Worm (Caenorhabditis elegans) whole organism, L2 larva: ENCODE measurements around the gene R07H5.11.

ENCODE experiments used
- ama-1 ChIP-seq: fragments of 150-350 bp; optimal IDR thresholded peaks from 2 replicates; lab custom pipeline; 2018; ENCODE audit warnings: inconsistent platforms
- blmp-1 ChIP-seq: sonication (generic microtip); optimal IDR thresholded peaks from 2 replicates; lab custom pipeline; 2017; ENCODE audit warnings: missing genetic modification characterization, mild to moderate bottlenecking, missing compliant biosample characterization, antibody characterized with exemption, moderate library complexity; ENCODE audit not compliant: insufficient read depth
- elt-3 ChIP-seq: sonication (generic microtip); optimal IDR thresholded peaks from 2 replicates; lab custom pipeline; 2017; ENCODE audit warnings: missing biosample characterization, missing genetic modification characterization
- gmeb-1 ChIP-seq: fragments of 150-350 bp; optimal IDR thresholded peaks from 2 replicates; lab custom pipeline; 2014; ENCODE audit warnings: missing biosample characterization, missing genetic modification characterization
- lin-13 ChIP-seq: fragments of 150-350 bp; optimal IDR thresholded peaks from 2 replicates; lab custom pipeline; 2014; ENCODE audit warnings: missing biosample characterization, missing genetic modification reagents, missing genetic modification characterization
- mbf-1 ChIP-seq: sonication (generic microtip); optimal IDR thresholded peaks from 2 replicates; lab custom pipeline; 2017; ENCODE audit warnings: missing biosample characterization, missing genetic modification characterization
- mdl-1 ChIP-seq, 2 experiments: fragments of 150-350 bp in 1 of 2; sonication (generic microtip) in 1 of 2; optimal IDR thresholded peaks; 2 replicates each; lab custom pipeline; 2017; ENCODE audit warnings: missing biosample characterization in 2 of 2, missing genetic modification characterization in 2 of 2
- nhr-11 ChIP-seq: fragments of 150-350 bp; optimal IDR thresholded peaks from 2 replicates; lab custom pipeline; 2014; ENCODE audit warnings: missing biosample characterization, missing genetic modification characterization
- nhr-25 ChIP-seq: fragments of 150-350 bp; sonication (generic microtip); optimal IDR thresholded peaks from 3 replicates; lab custom pipeline; 2014; ENCODE audit warnings: missing biosample characterization, missing genetic modification characterization
- nhr-6 ChIP-seq: fragments of 150-350 bp; optimal IDR thresholded peaks from 2 replicates; lab custom pipeline; 2014; ENCODE audit warnings: missing biosample characterization, missing genetic modification characterization
- unc-39 ChIP-seq: fragments of 150-350 bp; optimal IDR thresholded peaks from 2 replicates; lab custom pipeline; 2014; ENCODE audit warnings: missing biosample characterization, missing genetic modification characterization
- unc-55 ChIP-seq: fragments of 150-350 bp; sonication (generic microtip); optimal IDR thresholded peaks from 3 replicates; lab custom pipeline; 2014; ENCODE audit warnings: missing biosample characterization, missing genetic modification reagents, missing genetic modification characterization
- unc-62 ChIP-seq: fragments of 150-350 bp; optimal IDR thresholded peaks from 2 replicates; lab custom pipeline; 2014; ENCODE audit warnings: missing biosample characterization, missing genetic modification reagents, missing genetic modification characterization
- ztf-11 ChIP-seq: sonication (generic microtip); optimal IDR thresholded peaks from 2 replicates; lab custom pipeline; 2017; ENCODE audit warnings: missing biosample characterization, missing genetic modification characterization

ce11 chrIV:11176967-11177366, 25.6 kb upstream of the R07H5.11 start, which contains the start of gene rap-3:
- TF ChIP-seq ama-1 (no peak), blmp-1 (tag; lab: Kevin White, UChicago) (no peak), elt-3 (tag; lab: Kevin White, UChicago) (no peak), unc-39 (tag; lab: Kevin White, UChicago) (no peak), unc-62 (GFP tag; lab: Kevin White, UChicago) (no peak), unc-55 (no peak), nhr-6 (tag; lab: Kevin White, UChicago) (no peak), ztf-11 (tag; lab: Kevin White, UChicago) (no peak), mbf-1 (tag; lab: Kevin White, UChicago) (no peak), mdl-1 (tag; optimal IDR thresholded peaks at IDR 0.05; lab: Kevin White, UChicago) (no peak), nhr-25 (tag; lab: Kevin White, UChicago) (no peak), gmeb-1 (tag; lab: Kevin White, UChicago) (no peak), lin-13 (GFP tag; lab: Kevin White, UChicago) (no peak), nhr-11 (no peak)
